Worm (Caenorhabditis elegans) whole organism, L2 larva: ENCODE measurements around the gene R02F11.3.

ENCODE experiments used
- C34F6.9 ChIP-seq: fragments of 150-350 bp; optimal IDR thresholded peaks from 2 replicates; lab custom pipeline; 2014; ENCODE audit warnings: missing biosample characterization, missing genetic modification characterization
- F13H6.1 ChIP-seq: sonication (generic microtip); optimal IDR thresholded peaks from 2 replicates; lab custom pipeline; 2016; ENCODE audit warnings: missing genetic modification characterization, missing compliant biosample characterization
- R02D3.7 ChIP-seq: fragments of 150-350 bp; optimal IDR thresholded peaks from 2 replicates; lab custom pipeline; 2014; ENCODE audit warnings: missing biosample characterization, missing genetic modification characterization
- Y55F3AM.14 ChIP-seq: fragments of 200-800 bp; sonication (Bioruptor generic); optimal IDR thresholded peaks from 2 replicates; lab custom pipeline; 2018; ENCODE audit warnings: mild to moderate bottlenecking, missing genetic modification characterization, missing compliant biosample characterization
- ZK546.5 ChIP-seq: sonication (generic microtip); optimal IDR thresholded peaks from 2 replicates; lab custom pipeline; 2017; ENCODE audit warnings: missing biosample characterization, missing genetic modification characterization
- alr-1 ChIP-seq: fragments of 150-350 bp; optimal IDR thresholded peaks from 2 replicates; lab custom pipeline; 2014; ENCODE audit warnings: missing biosample characterization, missing genetic modification characterization
- aly-2 ChIP-seq: fragments of 150-350 bp; optimal IDR thresholded peaks from 2 replicates; lab custom pipeline; 2014; ENCODE audit warnings: missing biosample characterization, missing genetic modification characterization
- blmp-1 ChIP-seq: sonication (generic microtip); optimal IDR thresholded peaks from 2 replicates; lab custom pipeline; 2017; ENCODE audit warnings: missing genetic modification characterization, mild to moderate bottlenecking, missing compliant biosample characterization, antibody characterized with exemption, moderate library complexity; ENCODE audit not compliant: insufficient read depth
- ceh-16 ChIP-seq: fragments of 150-350 bp; optimal IDR thresholded peaks from 2 replicates; lab custom pipeline; 2014; ENCODE audit warnings: missing biosample characterization, missing genetic modification characterization
- ceh-82 ChIP-seq: fragments of 150-350 bp; optimal IDR thresholded peaks from 2 replicates; lab custom pipeline; 2014; ENCODE audit warnings: missing biosample characterization, missing genetic modification characterization
- crh-2 ChIP-seq: sonication (generic microtip); optimal IDR thresholded peaks from 2 replicates; lab custom pipeline; 2017; ENCODE audit warnings: missing biosample characterization, missing genetic modification characterization
- dmd-4 ChIP-seq: sonication (generic microtip); optimal IDR thresholded peaks from 2 replicates; lab custom pipeline; 2017; ENCODE audit warnings: missing biosample characterization, missing genetic modification characterization
- egl-27 ChIP-seq: sonication (generic microtip); optimal IDR thresholded peaks from 3 replicates; lab custom pipeline; 2017; ENCODE audit warnings: missing biosample characterization, missing genetic modification reagents, missing genetic modification characterization
- elt-1 ChIP-seq: fragments of 150-350 bp; optimal IDR thresholded peaks from 2 replicates; lab custom pipeline; 2014; ENCODE audit warnings: missing biosample characterization, missing genetic modification characterization
- elt-3 ChIP-seq: sonication (generic microtip); optimal IDR thresholded peaks from 2 replicates; lab custom pipeline; 2017; ENCODE audit warnings: missing biosample characterization, missing genetic modification characterization
- fos-1 ChIP-seq: fragments of 150-350 bp; optimal IDR thresholded peaks from 2 replicates; lab custom pipeline; 2014; ENCODE audit warnings: missing biosample characterization, missing genetic modification characterization
- gmeb-1 ChIP-seq: fragments of 150-350 bp; optimal IDR thresholded peaks from 2 replicates; lab custom pipeline; 2014; ENCODE audit warnings: missing biosample characterization, missing genetic modification characterization
- lin-13 ChIP-seq: fragments of 150-350 bp; optimal IDR thresholded peaks from 2 replicates; lab custom pipeline; 2014; ENCODE audit warnings: missing biosample characterization, missing genetic modification reagents, missing genetic modification characterization
- lin-39 ChIP-seq: fragments of 150-350 bp; optimal IDR thresholded peaks from 2 replicates; lab custom pipeline; 2014; ENCODE audit warnings: missing biosample characterization, missing genetic modification reagents, missing genetic modification characterization
- lsy-2 ChIP-seq, 2 experiments: fragments of 150-350 bp in 1 of 2; sonication (generic microtip) in 1 of 2; optimal IDR thresholded peaks; 2 replicates each; lab custom pipeline; 2014 to 2017; ENCODE audit warnings: missing biosample characterization in 2 of 2, missing genetic modification characterization in 2 of 2
- mab-5 ChIP-seq: fragments of 150-350 bp; optimal IDR thresholded peaks from 2 replicates; lab custom pipeline; 2014; ENCODE audit warnings: missing biosample characterization, missing genetic modification characterization
- mbf-1 ChIP-seq: sonication (generic microtip); optimal IDR thresholded peaks from 2 replicates; lab custom pipeline; 2017; ENCODE audit warnings: missing biosample characterization, missing genetic modification characterization
- mdl-1 ChIP-seq, 2 experiments: fragments of 150-350 bp in 1 of 2; sonication (generic microtip) in 1 of 2; optimal IDR thresholded peaks; 2 replicates each; lab custom pipeline; 2017; ENCODE audit warnings: missing biosample characterization in 2 of 2, missing genetic modification characterization in 2 of 2
- nhr-10 ChIP-seq: sonication (generic microtip); optimal IDR thresholded peaks from 2 replicates; lab custom pipeline; 2017; ENCODE audit warnings: missing biosample characterization, missing genetic modification characterization
- nhr-11 ChIP-seq: fragments of 150-350 bp; optimal IDR thresholded peaks from 2 replicates; lab custom pipeline; 2014; ENCODE audit warnings: missing biosample characterization, missing genetic modification characterization
- nhr-12 ChIP-seq: fragments of 150-350 bp; optimal IDR thresholded peaks from 2 replicates; lab custom pipeline; 2014; ENCODE audit warnings: missing biosample characterization, missing genetic modification characterization
- nhr-129 ChIP-seq: fragments of 150-350 bp; optimal IDR thresholded peaks from 2 replicates; lab custom pipeline; 2014; ENCODE audit warnings: missing biosample characterization, missing genetic modification characterization
- nhr-21 ChIP-seq: fragments of 150-350 bp; optimal IDR thresholded peaks from 2 replicates; lab custom pipeline; 2014; ENCODE audit warnings: missing biosample characterization, missing genetic modification characterization
- nhr-237 ChIP-seq: fragments of 150-350 bp; optimal IDR thresholded peaks from 2 replicates; lab custom pipeline; 2014; ENCODE audit warnings: missing biosample characterization, missing genetic modification characterization
- nhr-25 ChIP-seq: fragments of 150-350 bp; sonication (generic microtip); optimal IDR thresholded peaks from 3 replicates; lab custom pipeline; 2014; ENCODE audit warnings: missing biosample characterization, missing genetic modification characterization
- nhr-6 ChIP-seq: fragments of 150-350 bp; optimal IDR thresholded peaks from 2 replicates; lab custom pipeline; 2014; ENCODE audit warnings: missing biosample characterization, missing genetic modification characterization
- nhr-77 ChIP-seq: fragments of 150-350 bp; optimal IDR thresholded peaks from 2 replicates; lab custom pipeline; 2014; ENCODE audit warnings: missing biosample characterization, missing genetic modification characterization
- peb-1 ChIP-seq: fragments of 150-350 bp; optimal IDR thresholded peaks from 2 replicates; lab custom pipeline; 2014; ENCODE audit warnings: missing biosample characterization, missing genetic modification characterization
- sem-4 ChIP-seq: fragments of 150-350 bp; optimal IDR thresholded peaks from 2 replicates; lab custom pipeline; 2014; ENCODE audit warnings: missing biosample characterization, missing genetic modification reagents, missing genetic modification characterization
- skn-1 ChIP-seq: sonication (generic microtip); optimal IDR thresholded peaks from 2 replicates; lab custom pipeline; 2017; ENCODE audit warnings: missing biosample characterization, missing genetic modification characterization
- sma-3 ChIP-seq: sonication (generic microtip); optimal IDR thresholded peaks from 2 replicates; lab custom pipeline; 2016; ENCODE audit warnings: missing genetic modification reagents, missing genetic modification characterization, missing compliant biosample characterization
- sma-9 ChIP-seq, 2 experiments: fragments of 150-350 bp in 1 of 2; sonication (generic microtip) in 1 of 2; optimal IDR thresholded peaks; 2 replicates each; lab custom pipeline; 2014 to 2016; ENCODE audit warnings: missing genetic modification characterization in 2 of 2, mild to moderate bottlenecking in 1 of 2, missing biosample characterization in 1 of 2, missing compliant biosample characterization in 1 of 2, missing genetic modification reagents in 1 of 2, moderate library complexity in 1 of 2
- snpc-4 ChIP-seq: fragments of 150-350 bp; optimal IDR thresholded peaks from 2 replicates; lab custom pipeline; 2014; ENCODE audit warnings: missing biosample characterization, missing genetic modification characterization
- unc-39 ChIP-seq: fragments of 150-350 bp; optimal IDR thresholded peaks from 2 replicates; lab custom pipeline; 2014; ENCODE audit warnings: missing biosample characterization, missing genetic modification characterization
- unc-55 ChIP-seq: fragments of 150-350 bp; sonication (generic microtip); optimal IDR thresholded peaks from 3 replicates; lab custom pipeline; 2014; ENCODE audit warnings: missing biosample characterization, missing genetic modification reagents, missing genetic modification characterization
- unc-62 ChIP-seq: fragments of 150-350 bp; optimal IDR thresholded peaks from 2 replicates; lab custom pipeline; 2014; ENCODE audit warnings: missing biosample characterization, missing genetic modification reagents, missing genetic modification characterization
- zag-1 ChIP-seq: fragments of 150-350 bp; optimal IDR thresholded peaks from 2 replicates; lab custom pipeline; 2014; ENCODE audit warnings: missing biosample characterization, missing genetic modification characterization
- ztf-1 ChIP-seq: fragments of 200-800 bp; sonication (Bioruptor generic); conservative IDR thresholded peaks from 2 replicates; pipeline ENCODE4 v1.3.6; 2022; ENCODE audit warnings: missing genetic modification characterization, missing compliant biosample characterization
- ztf-11 ChIP-seq: sonication (generic microtip); optimal IDR thresholded peaks from 2 replicates; lab custom pipeline; 2017; ENCODE audit warnings: missing biosample characterization, missing genetic modification characterization
- ztf-4 ChIP-seq: fragments of 150-350 bp; optimal IDR thresholded peaks from 2 replicates; lab custom pipeline; 2014; ENCODE audit warnings: missing biosample characterization, missing genetic modification characterization

Gene R02F11.3

ce11 chrV:4847424-4847823 is 41.7 kb upstream of the R02F11.3 start, which contains the start of gene abhd-5.1 (continued):
- TF ChIP-seq aly-2: no peak
- TF ChIP-seq elt-3 (tag; lab: Kevin White, UChicago): no peak
- TF ChIP-seq ztf-1 (GFP tag; lab: Robert Waterston, UW): no peak
- no peak for TF ChIP-seq nhr-6 (tag; lab: Kevin White, UChicago)

- TF ChIP-seq unc-62: no peak
- TF ChIP-seq nhr-11 (tag; lab: Kevin White, UChicago): no peak
- TF ChIP-seq mbf-1 (tag; lab: Kevin White, UChicago): no peak
- no peak for TF ChIP-seq peb-1
- TF ChIP-seq gmeb-1: no peak
- TF ChIP-seq elt-1 (tag; lab: Kevin White, UChicago): no peak
- TF ChIP-seq mab-5: no peak
- no peak for TF ChIP-seq R02D3.7 (tag; lab: Kevin White, UChicago)
- no peak for TF ChIP-seq aly-2
- no peak for TF ChIP-seq F13H6.1 (tag; lab: Kevin White, UChicago)
These were observed 40.8 kb upstream of the R02F11.3 start for ce11 chrV:4846507-4846906.

ce11 chrV:4844591-4844990 is 38.8 kb upstream of the R02F11.3 start, which contains the start of gene abhd-5.2:
TSS of gene abhd-5.2 (plus strand) at chrV:4844685.
- TF ChIP-seq ztf-1 (GFP tag; lab: Robert Waterston, UW): no peak
- TF ChIP-seq snpc-4 (tag; lab: Kevin White, UChicago): no peak
- TF ChIP-seq skn-1 (tag; lab: Kevin White, UChicago): no peak
- no peak for TF ChIP-seq blmp-1 (tag; lab: Kevin White, UChicago)
- TF ChIP-seq crh-2 (tag; lab: Kevin White, UChicago): peak; percentile 45
- TF ChIP-seq nhr-12 (tag; lab: Kevin White, UChicago): no peak
- peak; percentile 83 for TF ChIP-seq C34F6.9 (tag; lab: Kevin White, UChicago)
- no peak for TF ChIP-seq elt-1 (tag; lab: Kevin White, UChicago)
- TF ChIP-seq egl-27 (tag; lab: Kevin White, UChicago): no peak
- TF ChIP-seq lsy-2 (tag; optimal IDR thresholded peaks at IDR 0.05; lab: Kevin White, UChicago): peak in 1 of 2 experiments; percentile 61
- TF ChIP-seq ceh-16 (tag; lab: Kevin White, UChicago): no peak
- peak; percentile 12 for TF ChIP-seq sma-3 (GFP tag; lab: Kevin White, UChicago)
- TF ChIP-seq F13H6.1 (tag; lab: Kevin White, UChicago): peak; percentile 25
- TF ChIP-seq ztf-11: no peak
- peak; percentile 60 for TF ChIP-seq fos-1 (tag; lab: Kevin White, UChicago)
- no peak for TF ChIP-seq zag-1 (tag; lab: Kevin White, UChicago)
- TF ChIP-seq R02D3.7 (tag; lab: Kevin White, UChicago): no peak
- TF ChIP-seq alr-1: no peak
- TF ChIP-seq nhr-11 (tag; lab: Kevin White, UChicago): no peak
- TF ChIP-seq nhr-237 (tag; lab: Kevin White, UChicago): no peak
- TF ChIP-seq ZK546.5 (tag; lab: Kevin White, UChicago): no peak
- TF ChIP-seq dmd-4 (tag; lab: Kevin White, UChicago): no peak
- TF ChIP-seq peb-1: no peak
- TF ChIP-seq unc-62: no peak
- TF ChIP-seq nhr-10: no peak
- no peak for TF ChIP-seq unc-39
- TF ChIP-seq nhr-129 (tag; lab: Kevin White, UChicago): peak; percentile 79
- TF ChIP-seq mbf-1 (tag; lab: Kevin White, UChicago): no peak
- TF ChIP-seq mdl-1 (tag; optimal IDR thresholded peaks at IDR 0.05; lab: Kevin White, UChicago): no peak
- TF ChIP-seq nhr-25: peak; percentile 7
- no peak for TF ChIP-seq Y55F3AM.14 (GFP tag; lab: Kevin White, UChicago)
- no peak for TF ChIP-seq lin-13 (GFP tag; lab: Kevin White, UChicago)
- peak; percentile 66 for TF ChIP-seq unc-55 (GFP tag; lab: Kevin White, UChicago)
- no peak for TF ChIP-seq ceh-82
- no peak for TF ChIP-seq nhr-77 (tag; lab: Kevin White, UChicago)
- peak; percentile 71 for TF ChIP-seq gmeb-1
- TF ChIP-seq nhr-6 (tag; lab: Kevin White, UChicago): no peak
- peak; percentile 45 for TF ChIP-seq sma-9 (GFP tag; optimal IDR thresholded peaks at IDR 0.05; lab: Kevin White, UChicago)
- no peak for TF ChIP-seq sma-9 (tag; optimal IDR thresholded peaks at IDR 0.05; lab: Kevin White, UChicago)
- TF ChIP-seq lin-39 (tag; lab: Kevin White, UChicago): no peak
- no peak for TF ChIP-seq ztf-4 (tag; lab: Kevin White, UChicago)
- no peak for TF ChIP-seq elt-3 (tag; lab: Kevin White, UChicago)
- TF ChIP-seq sem-4: no peak
- TF ChIP-seq nhr-21 (tag; lab: Kevin White, UChicago): no peak
- TF ChIP-seq, all 48 proteins: peak for 11
